Worm (Caenorhabditis elegans): ENCODE data around the gene F25G6.1.

F25G6.1 gene

ce11 chrV:8606099-8606696 lies 31.3 kb downstream of the F25G6.1 start, which contains the start of gene vps-60 (continued):
- peak; percentile 90 for TF ChIP-seq nhr-48 (tag; optimal IDR thresholded peaks at IDR 0.05)
- TF ChIP-seq unc-39 (tag; optimal IDR thresholded peaks at IDR 0.05): no peak
- peak; percentile 43 to 92 for TF ChIP-seq lsy-2 (tag; optimal IDR thresholded peaks at IDR 0.05)
- peak; percentile 86 for TF ChIP-seq ctbp-1 (GFP tag; IDR thresholded peaks at IDR 0.05)
- TF ChIP-seq nhr-11 (tag; optimal IDR thresholded peaks at IDR 0.05): peak; percentile 93
- TF ChIP-seq rbr-2 (tag; optimal IDR thresholded peaks at IDR 0.05): peak; percentile 93
- TF ChIP-seq dmd-9 (GFP tag; IDR thresholded peaks at IDR 0.05): no peak
- TF ChIP-seq unc-130 (GFP tag; optimal IDR thresholded peaks at IDR 0.05): peak; percentile 79
- TF ChIP-seq dpl-1 (GFP tag; optimal IDR thresholded peaks at IDR 0.05): peak; percentile 82
- peak; percentile 91 for TF ChIP-seq mes-2 (tag; optimal IDR thresholded peaks at IDR 0.05; ENCODE audit: poor library complexity, severe bottlenecking)
- peak; percentile 99 for TF ChIP-seq aha-1 (tag)
- TF ChIP-seq F26F4.8 (GFP tag; conservative IDR thresholded peaks at IDR 0.05): no peak
- no peak for TF ChIP-seq daf-8 (GFP tag; IDR thresholded peaks at IDR 0.05)
- peak; percentile 93 for TF ChIP-seq hlh-30 (tag; optimal IDR thresholded peaks at IDR 0.05; ENCODE audit: insufficient read depth)
- TF ChIP-seq Y105C5A.15 (GFP tag; IDR thresholded peaks at IDR 0.05): no peak
- TF ChIP-seq daf-16 (GFP tag; optimal IDR thresholded peaks at IDR 0.05): peak; percentile 26 to 53
- TF ChIP-seq daf-16 (tag; optimal IDR thresholded peaks at IDR 0.05): peak; percentile 91
- TF ChIP-seq D1046.2 (GFP tag; IDR thresholded peaks at IDR 0.05): no peak
- 0 out of 2 replicates have a peak, but pooled peaks have one; percentile 42 for TF ChIP-seq saeg-2 (GFP tag; IDR thresholded peaks at IDR 0.05)
- no peak for TF ChIP-seq snpc-1.2 (GFP tag; IDR thresholded peaks at IDR 0.05)
- TF ChIP-seq Y75B8A.6 (GFP tag; IDR thresholded peaks at IDR 0.05): no peak
- TF ChIP-seq tra-1 (GFP tag; IDR thresholded peaks at IDR 0.05): peak; percentile 95
- peak; percentile 69 for TF ChIP-seq spr-1 (tag; optimal IDR thresholded peaks at IDR 0.05)
- peak; percentile 90 for TF ChIP-seq jun-1 (tag; optimal IDR thresholded peaks at IDR 0.05)
- TF ChIP-seq skn-1 (tag; optimal IDR thresholded peaks at IDR 0.05): no peak
- TF ChIP-seq T26A8.4 (GFP tag; IDR thresholded peaks at IDR 0.05): peak; percentile 85
- TF ChIP-seq mxl-2 (GFP tag; conservative IDR thresholded peaks at IDR 0.05): 0 out of 2 replicates have a peak, but pooled peaks have one; percentile 15
- peak; percentile 21 for TF ChIP-seq cey-2 (tag; optimal IDR thresholded peaks at IDR 0.05; ENCODE audit: borderline replicate concordance, insufficient read depth)
- TF ChIP-seq dmd-8 (GFP tag; IDR thresholded peaks at IDR 0.05): no peak
- TF ChIP-seq zip-2 (tag; optimal IDR thresholded peaks at IDR 0.05): peak; percentile 60
- no peak for TF ChIP-seq zag-1 (tag; optimal IDR thresholded peaks at IDR 0.05)
- TF ChIP-seq hlh-11 (tag; optimal IDR thresholded peaks at IDR 0.05): peak; percentile 97
- TF ChIP-seq ces-1 (GFP tag; optimal IDR thresholded peaks at IDR 0.05): peak; percentile 35
- TF ChIP-seq madf-5 (GFP tag; IDR thresholded peaks at IDR 0.05): no peak
- TF ChIP-seq fos-1 (tag; optimal IDR thresholded peaks at IDR 0.05): peak; percentile 22
- no peak for TF ChIP-seq F10B5.3 (tag; optimal IDR thresholded peaks at IDR 0.05)
- no peak for TF ChIP-seq nhr-111 (GFP tag; optimal IDR thresholded peaks at IDR 0.05)
- TF ChIP-seq ZK546.5 (tag; optimal IDR thresholded peaks at IDR 0.05): no peak
- peak; percentile 91 for TF ChIP-seq madf-9 (GFP tag; conservative IDR thresholded peaks at IDR 0.05)
- TF ChIP-seq lin-39 (tag; optimal IDR thresholded peaks at IDR 0.05): no peak
- peak; percentile 85 for TF ChIP-seq arid-1 (GFP tag; conservative IDR thresholded peaks at IDR 0.05)
- TF ChIP-seq F37D6.2 (tag; optimal IDR thresholded peaks at IDR 0.05): peak; percentile 69
- no peak for TF ChIP-seq zip-11 (GFP tag; IDR thresholded peaks at IDR 0.05)
- 0 out of 2 replicates have a peak, but pooled peaks have one; percentile 58 for TF ChIP-seq php-3 (GFP tag; IDR thresholded peaks at IDR 0.05)
- peak; percentile 86 for TF ChIP-seq nhr-10 (tag; optimal IDR thresholded peaks at IDR 0.05)
- no peak for TF ChIP-seq ceh-32 (tag; optimal IDR thresholded peaks at IDR 0.05; ENCODE audit: poor library complexity)
- TF ChIP-seq nhr-41 (GFP tag; IDR thresholded peaks at IDR 0.05): 0 out of 2 replicates have a peak, but pooled peaks have one; percentile 29
- peak; percentile 37 to 88 for TF ChIP-seq hif-1 (tag; optimal IDR thresholded peaks at IDR 0.05)
- TF ChIP-seq pqm-1 (tag; optimal IDR thresholded peaks at IDR 0.05): peak; percentile 23
- no peak for TF ChIP-seq daf-12 (tag; optimal IDR thresholded peaks at IDR 0.05)
- TF ChIP-seq egl-27 (tag; optimal IDR thresholded peaks at IDR 0.05): no peak
